Fruit fly (Drosophila melanogaster) whole organism, embryonic: Measurements from ENCODE around the gene CG46462.

ENCODE experiments used
- Atf3 ChIP-seq: fragments of 200-800 bp; sonication (Bioruptor generic); optimal IDR thresholded peaks from 3 replicates; lab custom pipeline; 2016; ENCODE audit warnings: missing biosample characterization, missing genetic modification characterization
- CG10274 ChIP-seq: fragments of 200-800 bp; sonication (Bioruptor generic); optimal IDR thresholded peaks from 3 replicates; lab custom pipeline; 2017; ENCODE audit warnings: missing biosample characterization, mild to moderate bottlenecking, missing genetic modification characterization
- CG1233 ChIP-seq: fragments of 200-800 bp; sonication (Bioruptor generic); optimal IDR thresholded peaks from 4 replicates; lab custom pipeline; 2018; ENCODE audit warnings: missing biosample characterization, mild to moderate bottlenecking, missing genetic modification characterization
- CG13287 ChIP-seq: fragments of 200-800 bp; sonication (Bioruptor generic); IDR thresholded peaks from 2 replicates; pipeline ENCODE4 v1.3.6; 2022; ENCODE audit warnings: missing biosample characterization, missing genetic modification characterization; ENCODE audit not compliant: partially characterized antibody
- CG1832 ChIP-seq: fragments of 200-800 bp; sonication (Bioruptor generic); optimal IDR thresholded peaks from 2 replicates; lab custom pipeline; 2017; ENCODE audit warnings: missing biosample characterization, mild to moderate bottlenecking, missing genetic modification characterization, inconsistent platforms
- CG31441 ChIP-seq: fragments of 200-800 bp; sonication (Bioruptor generic); IDR thresholded peaks from 2 replicates; pipeline ENCODE4 v1.3.6; 2022; ENCODE audit warnings: missing biosample characterization, missing genetic modification characterization
- CG34224 ChIP-seq: fragments of 200-800 bp; sonication (Bioruptor generic); IDR thresholded peaks from 3 replicates; pipeline ENCODE4 v1.3.6; 2022; ENCODE audit warnings: missing biosample characterization, missing genetic modification characterization; ENCODE audit not compliant: partially characterized antibody
- CG34422 ChIP-seq: fragments of 200-800 bp; sonication (Bioruptor generic); IDR thresholded peaks from 3 replicates; pipeline ENCODE4 v1.3.6; 2022; ENCODE audit warnings: missing biosample characterization, missing genetic modification characterization
- CG42726 ChIP-seq: fragments of 200-800 bp; sonication (Bioruptor generic); IDR thresholded peaks from 2 replicates; pipeline ENCODE4 v1.3.6; 2022; ENCODE audit warnings: missing biosample characterization, missing genetic modification characterization; ENCODE audit not compliant: partially characterized antibody
- CG5245 ChIP-seq: fragments of 200-800 bp; sonication (Bioruptor generic); optimal IDR thresholded peaks from 3 replicates; lab custom pipeline; 2016; ENCODE audit warnings: missing biosample characterization, missing genetic modification characterization
- CG6689 ChIP-seq: fragments of 200-800 bp; sonication (Bioruptor generic); IDR thresholded peaks from 2 replicates; pipeline ENCODE4 v1.3.6; 2022; ENCODE audit warnings: missing biosample characterization, missing genetic modification characterization
- CG7372 ChIP-seq: fragments of 200-800 bp; sonication (Bioruptor generic); IDR thresholded peaks from 2 replicates; pipeline ENCODE4 v1.3.6; 2022; ENCODE audit warnings: missing biosample characterization, missing genetic modification characterization
- CG7963 ChIP-seq: fragments of 200-800 bp; sonication (Bioruptor generic); IDR thresholded peaks from 3 replicates; pipeline ENCODE4 v1.3.6; 2022; ENCODE audit warnings: missing biosample characterization, missing genetic modification characterization; ENCODE audit not compliant: partially characterized antibody
- CG8765 ChIP-seq: fragments of 200-800 bp; sonication (Bioruptor generic); IDR thresholded peaks from 2 replicates; pipeline ENCODE4 v1.3.6; 2022; ENCODE audit warnings: missing biosample characterization, missing genetic modification characterization
- CG8944 ChIP-seq: fragments of 200-800 bp; sonication (Bioruptor generic); optimal IDR thresholded peaks from 3 replicates; lab custom pipeline; 2016; ENCODE audit warnings: missing biosample characterization, missing genetic modification characterization
- CG9876 ChIP-seq: fragments of 200-800 bp; sonication (Bioruptor generic); optimal IDR thresholded peaks from 2 replicates; lab custom pipeline; 2016; ENCODE audit warnings: missing biosample characterization, missing genetic modification characterization
- CoRest ChIP-seq: fragments of 200-800 bp; sonication (Bioruptor generic); optimal IDR thresholded peaks from 3 replicates; lab custom pipeline; 2018; ENCODE audit warnings: missing biosample characterization, mild to moderate bottlenecking, missing genetic modification characterization, moderate library complexity
- Deaf1 ChIP-seq: fragments of 200-800 bp; optimal IDR thresholded peaks from 3 replicates; lab custom pipeline; 2019; ENCODE audit warnings: missing biosample characterization, mild to moderate bottlenecking, missing genetic modification characterization, moderate library complexity
- Dref ChIP-seq: fragments of 200-800 bp; sonication (Bioruptor generic); IDR thresholded peaks from 2 replicates; pipeline ENCODE4 v1.3.6; 2022; ENCODE audit warnings: missing biosample characterization, missing genetic modification characterization
- Ets65A ChIP-seq: fragments of 200-800 bp; sonication (Bioruptor generic); peaks from one replicate; lab custom pipeline; 2016; ENCODE audit warnings: missing biosample characterization, missing genetic modification characterization
- Fer3 ChIP-seq: fragments of 200-800 bp; sonication (Bioruptor generic); optimal IDR thresholded peaks from 2 replicates; lab custom pipeline; 2018; ENCODE audit warnings: missing biosample characterization, mild to moderate bottlenecking, missing genetic modification characterization, moderate library complexity
- GATAe ChIP-seq: fragments of 200-800 bp; sonication (Bioruptor generic); conservative IDR thresholded peaks from 2 replicates; pipeline ENCODE4 v1.3.6; 2022; ENCODE audit warnings: missing biosample characterization, missing genetic modification characterization
- HLH54F ChIP-seq: fragments of 200-800 bp; sonication (Bioruptor generic); optimal IDR thresholded peaks from 3 replicates; lab custom pipeline; 2016; ENCODE audit warnings: missing biosample characterization, missing genetic modification characterization
- HLHmδ ChIP-seq: fragments of 200-800 bp; sonication (Bioruptor generic); optimal IDR thresholded peaks from 2 replicates; lab custom pipeline; 2018; ENCODE audit warnings: missing biosample characterization, mild to moderate bottlenecking, missing genetic modification characterization, moderate library complexity
- HmgZ ChIP-seq: fragments of 200-800 bp; sonication (Bioruptor generic); optimal IDR thresholded peaks from 2 replicates; lab custom pipeline; 2018; ENCODE audit warnings: missing biosample characterization, mild to moderate bottlenecking, missing genetic modification characterization
- NFAT ChIP-seq: fragments of 200-800 bp; sonication (Bioruptor generic); IDR thresholded peaks from 2 replicates; pipeline ENCODE4 v1.3.6; 2022; ENCODE audit warnings: missing biosample characterization, missing genetic modification characterization
- Neu2 ChIP-seq: fragments of 200-800 bp; sonication (Bioruptor generic); optimal IDR thresholded peaks from 3 replicates; lab custom pipeline; 2016; ENCODE audit warnings: missing biosample characterization, missing genetic modification characterization, borderline replicate concordance
- Nf-YC ChIP-seq: fragments of 200-800 bp; optimal IDR thresholded peaks from 3 replicates; lab custom pipeline; 2019; ENCODE audit warnings: missing biosample characterization, mild to moderate bottlenecking, missing genetic modification characterization, moderate library complexity
- Opbp ChIP-seq: fragments of 200-800 bp; sonication (Bioruptor generic); IDR thresholded peaks from 3 replicates; pipeline ENCODE4 v1.3.6; 2022; ENCODE audit warnings: missing biosample characterization, missing genetic modification characterization; ENCODE audit not compliant: partially characterized antibody
- Poxn ChIP-seq: fragments of 200-800 bp; sonication (Bioruptor generic); IDR thresholded peaks from 2 replicates; pipeline ENCODE4 v1.3.6; 2022; ENCODE audit warnings: missing biosample characterization, missing genetic modification characterization
- Xrp1 ChIP-seq: fragments of 200-800 bp; sonication (Bioruptor generic); IDR thresholded peaks from 2 replicates; pipeline ENCODE4 v1.3.6; 2022; ENCODE audit warnings: missing biosample characterization, missing genetic modification characterization
- ara ChIP-seq: fragments of 200-800 bp; sonication (Bioruptor generic); IDR thresholded peaks from 2 replicates; pipeline ENCODE4 v1.3.6; 2022; ENCODE audit warnings: missing biosample characterization, missing genetic modification characterization
- bcd ChIP-seq: fragments of 200-800 bp; sonication (Bioruptor generic); optimal IDR thresholded peaks from 2 replicates; lab custom pipeline; 2017; ENCODE audit warnings: missing biosample characterization, mild to moderate bottlenecking, missing genetic modification characterization
- chn ChIP-seq: fragments of 200-800 bp; sonication (Bioruptor generic); optimal IDR thresholded peaks from 2 replicates; lab custom pipeline; 2016; ENCODE audit warnings: missing biosample characterization, missing genetic modification characterization
- crol ChIP-seq: fragments of 200-800 bp; sonication (Bioruptor generic); IDR thresholded peaks from 2 replicates; pipeline ENCODE4 v1.3.6; 2022; ENCODE audit warnings: missing biosample characterization, missing genetic modification characterization
- dimm ChIP-seq: fragments of 200-800 bp; sonication (Bioruptor generic); IDR thresholded peaks from 2 replicates; pipeline ENCODE4 v1.3.6; 2022; ENCODE audit warnings: missing biosample characterization, missing genetic modification characterization
- dm ChIP-seq: fragments of 200-800 bp; sonication (Bioruptor generic); optimal IDR thresholded peaks from 3 replicates; lab custom pipeline; 2016; ENCODE audit warnings: missing biosample characterization, missing genetic modification characterization
- en ChIP-seq: fragments of 200-800 bp; sonication (Bioruptor generic); optimal IDR thresholded peaks from 2 replicates; lab custom pipeline; 2016; ENCODE audit warnings: missing biosample characterization, missing genetic modification characterization
- gsb ChIP-seq: fragments of 200-800 bp; sonication (Bioruptor generic); IDR thresholded peaks from 2 replicates; pipeline ENCODE4 v1.3.6; 2022; ENCODE audit warnings: missing biosample characterization, missing genetic modification characterization
- h ChIP-seq: fragments of >200 bp; optimal IDR thresholded peaks from 2 replicates; lab custom pipeline; 2017
- ind ChIP-seq: fragments of 200-800 bp; sonication (Bioruptor generic); optimal IDR thresholded peaks from 3 replicates; lab custom pipeline; 2016; ENCODE audit warnings: missing biosample characterization, missing genetic modification characterization
- kah ChIP-seq: fragments of 200-800 bp; sonication (Bioruptor generic); optimal IDR thresholded peaks from 2 replicates; lab custom pipeline; 2018; ENCODE audit warnings: missing biosample characterization, mild to moderate bottlenecking, missing genetic modification characterization
- lmd ChIP-seq: fragments of 200-800 bp; sonication (Bioruptor generic); IDR thresholded peaks from 2 replicates; pipeline ENCODE4 v1.3.6; 2022; ENCODE audit warnings: missing biosample characterization, missing genetic modification characterization
- mirr ChIP-seq: fragments of 200-800 bp; sonication (Bioruptor generic); optimal IDR thresholded peaks from 3 replicates; lab custom pipeline; 2018; ENCODE audit warnings: missing biosample characterization, mild to moderate bottlenecking, missing genetic modification characterization
- oc ChIP-seq: fragments of 200-800 bp; sonication (Bioruptor generic); optimal IDR thresholded peaks from 2 replicates; lab custom pipeline; 2018; ENCODE audit warnings: missing biosample characterization, mild to moderate bottlenecking, missing genetic modification characterization, moderate library complexity
- pfk ChIP-seq: fragments of 200-800 bp; sonication (Bioruptor generic); optimal IDR thresholded peaks from 2 replicates; lab custom pipeline; 2018; ENCODE audit warnings: missing biosample characterization, mild to moderate bottlenecking, missing genetic modification characterization, moderate library complexity
- so ChIP-seq: fragments of 200-800 bp; sonication (Bioruptor generic); IDR thresholded peaks from 3 replicates; pipeline ENCODE4 v1.3.6; 2022; ENCODE audit warnings: missing biosample characterization, missing genetic modification characterization
- sr ChIP-seq: fragments of 200-800 bp; sonication (Bioruptor generic); IDR thresholded peaks from 3 replicates; pipeline ENCODE4 v1.3.6; 2022; ENCODE audit warnings: missing biosample characterization, missing genetic modification characterization
- tin ChIP-seq: fragments of 200-800 bp; sonication (Bioruptor generic); optimal IDR thresholded peaks from 3 replicates; lab custom pipeline; 2016; ENCODE audit warnings: missing biosample characterization, missing genetic modification characterization
- vvl ChIP-seq: fragments of 200-800 bp; sonication (Bioruptor generic); IDR thresholded peaks from 2 replicates; pipeline ENCODE4 v1.3.6; 2022; ENCODE audit warnings: missing biosample characterization, missing genetic modification characterization

Gene CG46462

dm6 chr3L:19902560-19903399 lies 28.7 kb upstream of the CG46462 start (continued):
- TF ChIP-seq CG42726 (GFP tag; lab: Robert Waterston, UW) (no peak), CG8765 (GFP tag; lab: Robert Waterston, UW) (no peak), CG31441 (peak; percentile 92), ind (GFP tag; lab: Kevin White, UChicago) (peak; percentile 97), vvl (GFP tag; lab: Robert Waterston, UW) (peak; percentile 95), Opbp (GFP tag; lab: Robert Waterston, UW) (no peak), Nf-YC (tag; lab: Kevin White, UChicago) (peak; percentile 62), bcd (GFP tag; lab: Kevin White, UChicago) (peak; percentile 95), pfk (peak; percentile 74), kah (peak; percentile 75), dm (peak; percentile 90), h (no peak), CoRest (tag; lab: Kevin White, UChicago) (peak; percentile 95), NFAT (peak; percentile 92), Deaf1 (tag; lab: Kevin White, UChicago) (peak; percentile 91), CG1832 (GFP tag; lab: Kevin White, UChicago) (no peak), Ets65A (GFP tag; lab: Kevin White, UChicago) (peak; percentile 99), CG13287 (GFP tag; lab: Robert Waterston, UW) (no peak; the same call in 1 of the 2 replicates), Poxn (GFP tag; lab: Robert Waterston, UW) (peak; percentile 87), CG34224 (GFP tag; lab: Robert Waterston, UW) (no peak), chn (GFP tag; lab: Kevin White, UChicago) (peak; percentile 95), CG5245 (GFP tag; lab: Kevin White, UChicago) (peak; percentile 93), Atf3 (GFP tag; lab: Kevin White, UChicago) (peak; percentile 88), en (GFP tag; lab: Kevin White, UChicago) (peak; percentile 92), HLHmδ (GFP tag; lab: Kevin White, UChicago) (no peak), tin (GFP tag; lab: Kevin White, UChicago) (peak; percentile 91), CG1233 (peak; percentile 91), so (peak; percentile 96), CG9876 (peak; percentile 90), CG34422 (GFP tag; lab: Robert Waterston, UW) (peak; percentile 84), CG6689 (GFP tag; lab: Robert Waterston, UW) (peak; percentile 93), Fer3 (peak; percentile 95), CG7372 (GFP tag; lab: Robert Waterston, UW) (peak; percentile 77), CG7963 (GFP tag; lab: Robert Waterston, UW) (no peak), crol (GFP tag; lab: Robert Waterston, UW) (peak; percentile 56), CG10274 (GFP tag; lab: Kevin White, UChicago) (peak; percentile 89), HLH54F (GFP tag; lab: Kevin White, UChicago) (peak; percentile 97), sr (peak; percentile 82; the same call in 2 of the 3 replicates), HmgZ (tag; lab: Kevin White, UChicago) (peak; percentile 95), ara (GFP tag; lab: Robert Waterston, UW) (peak; percentile 89), gsb (GFP tag; lab: Robert Waterston, UW) (peak; percentile 94), CG8944 (GFP tag; lab: Kevin White, UChicago) (peak; percentile 94), dimm (no peak; the same call in 1 of the 2 replicates), Xrp1 (peak; percentile 88), Neu2 (GFP tag; lab: Kevin White, UChicago) (peak; percentile 64), GATAe (GFP tag; lab: Robert Waterston, UW) (peak; percentile 77), oc (tag; lab: Kevin White, UChicago) (peak; percentile 92), mirr (GFP tag; lab: Kevin White, UChicago) (peak; percentile 76), Dref (GFP tag; lab: Robert Waterston, UW) (no peak; the same call in none of the 2 replicates), lmd (GFP tag; lab: Robert Waterston, UW) (peak; percentile 97)
